Fruit fly (Drosophila melanogaster): ENCODE results near the gene eIF3f1.
A peak's percentile ranks its signal among the peaks of the same experiment; 100 is the strongest.

The eIF3f1 gene

dm6 chr3R:4663068-4663467 lies 50.9 kb downstream of the eIF3f1 start (continued):
- TF ChIP-seq kni (GFP tag; optimal IDR thresholded peaks at IDR 0.05), result peak; percentile 70
- peak; percentile 34 for TF ChIP-seq CG10565 (GFP tag; optimal IDR thresholded peaks at IDR 0.05)
- TF ChIP-seq NFAT (GFP tag; IDR thresholded peaks at IDR 0.05), result no peak
- peak; percentile 56; the same call in 1 of the 3 replicates for TF ChIP-seq z (GFP tag; IDR thresholded peaks at IDR 0.05)
- no peak for TF ChIP-seq cas (GFP tag; IDR thresholded peaks at IDR 0.05)
- TF ChIP-seq CG10543 (GFP tag; optimal IDR thresholded peaks at IDR 0.05), result no peak
- TF ChIP-seq repo (GFP tag; optimal IDR thresholded peaks at IDR 0.05), result peak; percentile 37
- TF ChIP-seq gro (GFP tag; optimal IDR thresholded peaks at IDR 0.05), result peak; percentile 40
- TF ChIP-seq CG15011 (GFP tag; optimal IDR thresholded peaks at IDR 0.05), result peak; percentile 62
- no peak for TF ChIP-seq CG2129 (GFP tag; IDR thresholded peaks at IDR 0.05; ENCODE audit: partially characterized antibody)
- TF ChIP-seq nerfin-2 (GFP tag; IDR thresholded peaks at IDR 0.05; ENCODE audit: partially characterized antibody), result no peak
- TF ChIP-seq CG31365 (tag; optimal IDR thresholded peaks at IDR 0.05), result no peak
- peak; percentile 39 for TF ChIP-seq slp2 (GFP tag; optimal IDR thresholded peaks at IDR 0.05)
- TF ChIP-seq Poxn (GFP tag; IDR thresholded peaks at IDR 0.05), result no peak
- no peak for TF ChIP-seq Doc3 (GFP tag; IDR thresholded peaks at IDR 0.05; ENCODE audit: partially characterized antibody)
- peak; percentile 51 for TF ChIP-seq pb (GFP tag; optimal IDR thresholded peaks at IDR 0.05)
- peak; percentile 59 for TF ChIP-seq stwl (tag; optimal IDR thresholded peaks at IDR 0.05)
- TF ChIP-seq Hr39 (optimal IDR thresholded peaks at IDR 0.05), result no peak
- TF ChIP-seq danr (GFP tag; IDR thresholded peaks at IDR 0.05), result peak; percentile 21; the same call in 1 of the 2 replicates
- peak; percentile 73 for TF ChIP-seq nau (GFP tag; optimal IDR thresholded peaks at IDR 0.05)
- TF ChIP-seq HLH3B (GFP tag; IDR thresholded peaks at IDR 0.05), result peak; percentile 83
- peak; percentile 35; the same call in 1 of the 2 replicates for TF ChIP-seq Atf6 (GFP tag; IDR thresholded peaks at IDR 0.05)
- TF ChIP-seq corto (GFP tag; optimal IDR thresholded peaks at IDR 0.05), result no peak
- TF ChIP-seq ems (GFP tag; optimal IDR thresholded peaks at IDR 0.05), result no peak
- TF ChIP-seq CG43689 (GFP tag; IDR thresholded peaks at IDR 0.05), result peak; percentile 50; the same call in 1 of the 2 replicates
- no peak; the same call in 2 of the 3 replicates for TF ChIP-seq jigr1 (GFP tag; IDR thresholded peaks at IDR 0.05)
- TF ChIP-seq CG17361 (GFP tag; IDR thresholded peaks at IDR 0.05), result peak; percentile 91
- TF ChIP-seq MESR4 (GFP tag; optimal IDR thresholded peaks at IDR 0.05), result no peak
- TF ChIP-seq Atf3 (GFP tag; optimal IDR thresholded peaks at IDR 0.05), result peak; percentile 49
- TF ChIP-seq en (GFP tag; optimal IDR thresholded peaks at IDR 0.05), result no peak
- peak; percentile 46 for TF ChIP-seq Ssrp (tag; optimal IDR thresholded peaks at IDR 0.05)
- peak; percentile 60 for TF ChIP-seq CG3281 (GFP tag; optimal IDR thresholded peaks at IDR 0.05)
- TF ChIP-seq CG7357 (GFP tag; IDR thresholded peaks at IDR 0.05), result peak; percentile 74
- TF ChIP-seq ttk (GFP tag; IDR thresholded peaks at IDR 0.05), result peak; percentile 77
- peak; percentile 3 to 74 for TF ChIP-seq bsh (GFP tag; optimal IDR thresholded peaks at IDR 0.05)
- TF ChIP-seq CG10147 (GFP tag; optimal IDR thresholded peaks at IDR 0.05), result peak; percentile 68
- TF ChIP-seq CG2202 (tag; optimal IDR thresholded peaks at IDR 0.05), result peak; percentile 43
- peak; percentile 80 for TF ChIP-seq Sox100B (GFP tag; optimal IDR thresholded peaks at IDR 0.05)
- no peak for TF ChIP-seq CG3065 (GFP tag; optimal IDR thresholded peaks at IDR 0.05)
- TF ChIP-seq CG32767 (GFP tag; IDR thresholded peaks at IDR 0.05), result peak; percentile 73
- no peak for TF ChIP-seq BEAF-32 (GFP tag; optimal IDR thresholded peaks at IDR 0.05)
- TF ChIP-seq crol (GFP tag; IDR thresholded peaks at IDR 0.05), result no peak
- TF ChIP-seq tna (GFP tag; IDR thresholded peaks at IDR 0.05; ENCODE audit: partially characterized antibody), result no peak
- peak; percentile 67 for TF ChIP-seq grau (tag; optimal IDR thresholded peaks at IDR 0.05)
- TF ChIP-seq CG18011 (GFP tag; optimal IDR thresholded peaks at IDR 0.05), result no peak
- no peak for TF ChIP-seq CG42726 (GFP tag; IDR thresholded peaks at IDR 0.05; ENCODE audit: partially characterized antibody)
- TF ChIP-seq Lim3 (GFP tag; IDR thresholded peaks at IDR 0.05), result no peak
- peak; percentile 78; the same call in 2 of the 3 replicates for TF ChIP-seq CG11695 (GFP tag; IDR thresholded peaks at IDR 0.05)
- TF ChIP-seq abd-A (tag; optimal IDR thresholded peaks at IDR 0.05), result peak; percentile 70
- TF ChIP-seq CG13624 (GFP tag; optimal IDR thresholded peaks at IDR 0.05), result peak; percentile 52

Measured in whole organism, embryonic.